Fruit fly (Drosophila melanogaster) whole organism, embryonic: Measurements from ENCODE around the gene vsg.

Experiments used
- Atf-2 ChIP-seq: fragments of 200-800 bp; sonication (Bioruptor generic); optimal IDR thresholded peaks from 2 replicates; lab custom pipeline; 2016; ENCODE audit warnings: missing biosample characterization, missing genetic modification characterization
- C15 ChIP-seq: fragments of 200-800 bp; sonication (Bioruptor generic); IDR thresholded peaks from 3 replicates; pipeline ENCODE4 v1.3.6; 2022; ENCODE audit warnings: missing biosample characterization, missing genetic modification characterization
- CG11398 ChIP-seq: fragments of 200-800 bp; sonication (Bioruptor generic); optimal IDR thresholded peaks from 2 replicates; lab custom pipeline; 2016; ENCODE audit warnings: missing biosample characterization, missing genetic modification characterization
- CG12299 ChIP-seq: fragments of 200-800 bp; sonication (Bioruptor generic); optimal IDR thresholded peaks from 2 replicates; lab custom pipeline; 2018; ENCODE audit warnings: missing biosample characterization, mild to moderate bottlenecking, missing genetic modification characterization
- CG12769 ChIP-seq: fragments of 200-800 bp; sonication (Bioruptor generic); optimal IDR thresholded peaks from 2 replicates; lab custom pipeline; 2019; ENCODE audit warnings: missing biosample characterization, mild to moderate bottlenecking, missing genetic modification characterization, moderate library complexity
- CG13894 ChIP-seq: fragments of 200-800 bp; sonication (Bioruptor generic); optimal IDR thresholded peaks from 3 replicates; lab custom pipeline; 2018; ENCODE audit warnings: missing biosample characterization, mild to moderate bottlenecking, missing genetic modification characterization, moderate library complexity
- CG15073 ChIP-seq: fragments of 200-800 bp; sonication (Bioruptor generic); optimal IDR thresholded peaks from 2 replicates; lab custom pipeline; 2016; ENCODE audit warnings: missing biosample characterization, missing genetic modification characterization
- CG1647 ChIP-seq: fragments of 200-800 bp; sonication (Bioruptor generic); optimal IDR thresholded peaks from 3 replicates; lab custom pipeline; 2016; ENCODE audit warnings: missing biosample characterization, missing genetic modification characterization
- CG17328 ChIP-seq: fragments of 200-800 bp; sonication (Bioruptor generic); IDR thresholded peaks from 2 replicates; pipeline ENCODE4 v1.3.6; 2022; ENCODE audit warnings: missing biosample characterization, missing genetic modification characterization
- CG17802 ChIP-seq: fragments of 200-800 bp; sonication (Bioruptor generic); optimal IDR thresholded peaks from 2 replicates; lab custom pipeline; 2018; ENCODE audit warnings: missing biosample characterization, mild to moderate bottlenecking, missing genetic modification characterization, moderate library complexity
- CG30431 ChIP-seq: fragments of 200-800 bp; sonication (Bioruptor generic); optimal IDR thresholded peaks from 2 replicates; lab custom pipeline; 2017; ENCODE audit warnings: missing biosample characterization, missing genetic modification characterization
- CG31365 ChIP-seq: fragments of 200-800 bp; sonication (Bioruptor generic); optimal IDR thresholded peaks from 2 replicates; lab custom pipeline; 2018; ENCODE audit warnings: missing biosample characterization, mild to moderate bottlenecking, missing genetic modification characterization
- CG3163 ChIP-seq: fragments of 200-800 bp; sonication (Bioruptor generic); optimal IDR thresholded peaks from 3 replicates; lab custom pipeline; 2016; ENCODE audit warnings: missing biosample characterization, missing genetic modification characterization
- CG3726 ChIP-seq: fragments of 200-800 bp; sonication (Bioruptor generic); IDR thresholded peaks from 3 replicates; pipeline ENCODE4, ENCODE4 v1.3.6; 2022; ENCODE audit warnings: missing biosample characterization, missing genetic modification characterization
- CG5245 ChIP-seq: fragments of 200-800 bp; sonication (Bioruptor generic); optimal IDR thresholded peaks from 3 replicates; lab custom pipeline; 2016; ENCODE audit warnings: missing biosample characterization, missing genetic modification characterization
- CG9797 ChIP-seq: fragments of 200-800 bp; sonication (Bioruptor generic); optimal IDR thresholded peaks from 3 replicates; lab custom pipeline; 2018; ENCODE audit warnings: missing biosample characterization, mild to moderate bottlenecking, missing genetic modification characterization
- CkIIα-i1 ChIP-seq: fragments of 200-800 bp; sonication (Bioruptor generic); IDR thresholded peaks from 2 replicates; pipeline ENCODE4 v1.3.6; 2022; ENCODE audit warnings: missing biosample characterization, missing genetic modification characterization
- D19A ChIP-seq: fragments of 200-800 bp; optimal IDR thresholded peaks from 3 replicates; lab custom pipeline; 2019; ENCODE audit warnings: missing biosample characterization, mild to moderate bottlenecking, missing genetic modification characterization, moderate library complexity
- Dek ChIP-seq: fragments of 200-800 bp; sonication (Bioruptor generic); optimal IDR thresholded peaks from 3 replicates; lab custom pipeline; 2019; ENCODE audit warnings: missing biosample characterization, mild to moderate bottlenecking, missing genetic modification characterization, moderate library complexity
- E2f2 ChIP-seq: fragments of 200-800 bp; sonication (Bioruptor generic); IDR thresholded peaks from 2 replicates; pipeline ENCODE4 v1.3.6; 2022; ENCODE audit warnings: missing biosample characterization, missing genetic modification characterization
- H2.0 ChIP-seq: fragments of 200-800 bp; sonication (Bioruptor generic); IDR thresholded peaks from 2 replicates; pipeline ENCODE4 v1.3.6; 2022; ENCODE audit warnings: missing biosample characterization, missing genetic modification characterization
- NC2α ChIP-seq: fragments of 200-800 bp; sonication (Bioruptor generic); optimal IDR thresholded peaks from 2 replicates; lab custom pipeline; 2016; ENCODE audit warnings: missing biosample characterization, missing genetic modification characterization
- NFAT ChIP-seq: fragments of 200-800 bp; sonication (Bioruptor generic); IDR thresholded peaks from 2 replicates; pipeline ENCODE4 v1.3.6; 2022; ENCODE audit warnings: missing biosample characterization, missing genetic modification characterization
- NK7.1 ChIP-seq: fragments of 200-800 bp; sonication (Bioruptor generic); optimal IDR thresholded peaks from 3 replicates; lab custom pipeline; 2016; ENCODE audit warnings: missing biosample characterization, missing genetic modification characterization
- Sox100B ChIP-seq: fragments of 200-800 bp; sonication (Bioruptor generic); optimal IDR thresholded peaks from 3 replicates; lab custom pipeline; 2018; ENCODE audit warnings: missing biosample characterization, mild to moderate bottlenecking, missing genetic modification characterization
- TFAM ChIP-seq: fragments of 200-800 bp; sonication (Bioruptor generic); optimal IDR thresholded peaks from 2 replicates; lab custom pipeline; 2017; ENCODE audit warnings: missing biosample characterization, missing genetic modification characterization, inconsistent platforms
- Vsx1 ChIP-seq: fragments of 200-800 bp; sonication (Bioruptor generic); optimal IDR thresholded peaks from 2 replicates; lab custom pipeline; 2017; ENCODE audit warnings: missing biosample characterization, mild to moderate bottlenecking, missing genetic modification characterization, missing genetic modification reagents
- YL-1 ChIP-seq: fragments of 200-800 bp; sonication (Bioruptor generic); optimal IDR thresholded peaks from 3 replicates; lab custom pipeline; 2017; ENCODE audit warnings: missing biosample characterization, mild to moderate bottlenecking, missing genetic modification characterization
- caup ChIP-seq: fragments of 200-800 bp; sonication (Bioruptor generic); optimal IDR thresholded peaks from 3 replicates; lab custom pipeline; 2017; ENCODE audit warnings: missing biosample characterization, mild to moderate bottlenecking, missing genetic modification characterization, moderate library complexity; ENCODE audit not compliant: severe bottlenecking
- chinmo ChIP-seq: fragments of 200-800 bp; sonication (Bioruptor generic); IDR thresholded peaks from 4 replicates; pipeline ENCODE4 v1.3.6; 2022; ENCODE audit warnings: missing biosample characterization, missing genetic modification characterization; ENCODE audit not compliant: partially characterized antibody
- dati ChIP-seq: fragments of 200-800 bp; sonication (Bioruptor generic); IDR thresholded peaks from 2 replicates; pipeline ENCODE4 v1.3.6; 2022; ENCODE audit warnings: missing biosample characterization, missing genetic modification characterization
- dimm ChIP-seq: fragments of 200-800 bp; sonication (Bioruptor generic); IDR thresholded peaks from 2 replicates; pipeline ENCODE4 v1.3.6; 2022; ENCODE audit warnings: missing biosample characterization, missing genetic modification characterization
- esg ChIP-seq: fragments of 200-800 bp; sonication (Bioruptor generic); conservative IDR thresholded peaks from 2 replicates; pipeline ENCODE4 v1.3.6; 2022; ENCODE audit warnings: missing biosample characterization, missing genetic modification characterization
- ewg ChIP-seq: fragments of 200-800 bp; sonication (Bioruptor generic); optimal IDR thresholded peaks from 3 replicates; lab custom pipeline; 2017; ENCODE audit warnings: mild to moderate bottlenecking, missing biosample characterization, missing genetic modification reagents, missing genetic modification characterization
- fd64A ChIP-seq: fragments of 200-800 bp; sonication (Bioruptor generic); optimal IDR thresholded peaks from 3 replicates; lab custom pipeline; 2018; ENCODE audit warnings: missing biosample characterization, mild to moderate bottlenecking, missing genetic modification characterization
- ftz-f1 ChIP-seq: fragments of 200-800 bp; sonication (Bioruptor generic); optimal IDR thresholded peaks from 2 replicates; lab custom pipeline; 2016; ENCODE audit warnings: missing biosample characterization, missing genetic modification characterization
- gcm2 ChIP-seq: fragments of 200-800 bp; sonication (Bioruptor generic); optimal IDR thresholded peaks from 2 replicates; lab custom pipeline; 2016; ENCODE audit warnings: missing biosample characterization, missing genetic modification characterization
- jigr1 ChIP-seq: fragments of 200-800 bp; sonication (Bioruptor generic); IDR thresholded peaks from 3 replicates; pipeline ENCODE4 v1.3.6; 2022; ENCODE audit warnings: missing biosample characterization, missing genetic modification characterization
- kni ChIP-seq: fragments of 200-800 bp; sonication (Bioruptor generic); optimal IDR thresholded peaks from 3 replicates; lab custom pipeline; 2017; ENCODE audit warnings: mild to moderate bottlenecking, missing biosample characterization, missing genetic modification reagents, missing genetic modification characterization
- nerfin-1 ChIP-seq: fragments of 200-800 bp; sonication (Bioruptor generic); optimal IDR thresholded peaks from 3 replicates; lab custom pipeline; 2019; ENCODE audit warnings: missing biosample characterization, mild to moderate bottlenecking, missing genetic modification characterization, moderate library complexity
- org-1 ChIP-seq: fragments of 200-800 bp; sonication (Bioruptor generic); optimal IDR thresholded peaks from 2 replicates; lab custom pipeline; 2017; ENCODE audit warnings: missing biosample characterization, missing genetic modification characterization
- ranshi ChIP-seq: fragments of 200-800 bp; sonication (Bioruptor generic); IDR thresholded peaks from 2 replicates; pipeline ENCODE4 v1.3.6; 2022; ENCODE audit warnings: missing biosample characterization, missing genetic modification characterization
- seq ChIP-seq: fragments of 200-800 bp; sonication (Bioruptor generic); IDR thresholded peaks from 2 replicates; pipeline ENCODE4 v1.3.6; 2022; ENCODE audit warnings: missing biosample characterization, missing genetic modification characterization
- shn ChIP-seq: fragments of 200-800 bp; sonication (Bioruptor generic); optimal IDR thresholded peaks from 3 replicates; lab custom pipeline; 2016; ENCODE audit warnings: missing biosample characterization, missing genetic modification characterization
- so ChIP-seq: fragments of 200-800 bp; sonication (Bioruptor generic); IDR thresholded peaks from 3 replicates; pipeline ENCODE4 v1.3.6; 2022; ENCODE audit warnings: missing biosample characterization, missing genetic modification characterization
- sr ChIP-seq: fragments of 200-800 bp; sonication (Bioruptor generic); IDR thresholded peaks from 3 replicates; pipeline ENCODE4 v1.3.6; 2022; ENCODE audit warnings: missing biosample characterization, missing genetic modification characterization
- ssp ChIP-seq: fragments of 200-800 bp; sonication (Bioruptor generic); IDR thresholded peaks from 2 replicates; pipeline ENCODE4 v1.3.6; 2022; ENCODE audit warnings: missing biosample characterization, missing genetic modification characterization
- tin ChIP-seq: fragments of 200-800 bp; sonication (Bioruptor generic); optimal IDR thresholded peaks from 3 replicates; lab custom pipeline; 2016; ENCODE audit warnings: missing biosample characterization, missing genetic modification characterization
- trem ChIP-seq: fragments of 200-800 bp; optimal IDR thresholded peaks from 3 replicates; lab custom pipeline; 2019; ENCODE audit warnings: missing biosample characterization, mild to moderate bottlenecking, missing genetic modification characterization, moderate library complexity
- yki ChIP-seq: fragments of >200 bp; optimal IDR thresholded peaks from 3 replicates; lab custom pipeline; 2018
- zen2 ChIP-seq: fragments of 200-800 bp; sonication (Bioruptor generic); IDR thresholded peaks from 3 replicates; pipeline ENCODE4 v1.3.6; 2022; ENCODE audit warnings: missing biosample characterization, missing genetic modification characterization; ENCODE audit not compliant: partially characterized antibody
- zfh1 ChIP-seq: fragments of 200-800 bp; sonication (Bioruptor generic); IDR thresholded peaks from 3 replicates; pipeline ENCODE4 v1.3.6; 2022; ENCODE audit warnings: missing biosample characterization, missing genetic modification characterization

The vsg gene

dm6 chr3L:9698193-9698642 is 15.9 kb upstream of the vsg start, which contains the start of gene Ubc4:
TSS of gene Ubc4 (plus strand) at chr3L:9698336.
- TF ChIP-seq Vsx1 (GFP tag; lab: Kevin White, UChicago) (no peak), seq (no peak), shn (GFP tag; lab: Kevin White, UChicago) (peak; percentile 5), CG1647 (GFP tag; lab: Kevin White, UChicago) (no peak), jigr1 (GFP tag; lab: Robert Waterston, UW) (no peak), zfh1 (GFP tag; lab: Robert Waterston, UW) (no peak), CkIIα-i1 (GFP tag; lab: Robert Waterston, UW) (no peak), gcm2 (GFP tag; lab: Kevin White, UChicago) (no peak), ranshi (GFP tag; lab: Robert Waterston, UW) (no peak), CG31365 (tag; lab: Kevin White, UChicago) (no peak), ssp (GFP tag; lab: Robert Waterston, UW) (no peak), caup (no peak), NK7.1 (GFP tag; lab: Kevin White, UChicago) (no peak), kni (GFP tag; lab: Kevin White, UChicago) (no peak), trem (tag; lab: Kevin White, UChicago) (peak; percentile 0), CG11398 (GFP tag; lab: Kevin White, UChicago) (no peak), CG17802 (tag; lab: Kevin White, UChicago) (no peak), dati (GFP tag; lab: Robert Waterston, UW) (no peak), CG12769 (tag; lab: Kevin White, UChicago) (no peak), CG12299 (no peak), CG17328 (no peak), Sox100B (GFP tag; lab: Kevin White, UChicago) (no peak), tin (GFP tag; lab: Kevin White, UChicago) (no peak), TFAM (GFP tag; lab: Kevin White, UChicago) (no peak), NFAT (GFP tag; lab: Robert Waterston, UW) (peak; percentile 62; the same call in 1 of the 2 replicates), CG3163 (GFP tag; lab: Kevin White, UChicago) (no peak), C15 (no peak), Atf-2 (GFP tag; lab: Kevin White, UChicago) (no peak), E2f2 (peak; percentile 98), YL-1 (GFP tag; lab: Kevin White, UChicago) (peak; percentile 65), CG9797 (GFP tag; lab: Kevin White, UChicago) (peak; percentile 69), sr (GFP tag; lab: Robert Waterston, UW) (no peak), chinmo (GFP tag; lab: Robert Waterston, UW) (peak; percentile 66; the same call in 3 of the 4 replicates), ewg (GFP tag; lab: Kevin White, UChicago) (no peak), Dek (tag; lab: Kevin White, UChicago) (no peak), ftz-f1 (GFP tag; lab: Kevin White, UChicago) (no peak), CG13894 (tag; lab: Kevin White, UChicago) (no peak), yki (lab: Kevin White, UChicago) (no peak), so (GFP tag; lab: Robert Waterston, UW) (no peak), CG15073 (GFP tag; lab: Kevin White, UChicago) (no peak), fd64A (no peak), esg (GFP tag; lab: Robert Waterston, UW) (no peak), nerfin-1 (no peak), dimm (no peak), H2.0 (GFP tag; lab: Robert Waterston, UW) (no peak), D19A (tag; lab: Kevin White, UChicago) (no peak), zen2 (GFP tag; lab: Robert Waterston, UW) (peak; percentile 77), CG5245 (GFP tag; lab: Kevin White, UChicago) (no peak), CG3726 (no peak), CG30431 (GFP tag; lab: Kevin White, UChicago) (no peak), org-1 (GFP tag; lab: Kevin White, UChicago) (no peak), NC2α (GFP tag; lab: Kevin White, UChicago) (no peak)
